Worm (Caenorhabditis elegans): ENCODE data around the gene rabx-5.

The rabx-5 gene

ce11 chrIII:10633403-10633674 lies 28.2 kb downstream of the rabx-5 start, which contains the start of gene Y39A1A.9:
Gene Y39A1A.9, minus strand, starts transcription at chrIII:10633501.
- TF ChIP-seq pha-4 (tag; optimal IDR thresholded peaks at IDR 0.05): no peak
- no peak for TF ChIP-seq nfya-1 (tag; optimal IDR thresholded peaks at IDR 0.05; ENCODE audit: insufficient read depth)
- TF ChIP-seq lsy-12 (tag; optimal IDR thresholded peaks at IDR 0.05): no peak
- no peak for TF ChIP-seq nhr-76 (tag; optimal IDR thresholded peaks at IDR 0.05)
- no peak for TF ChIP-seq unc-39 (tag; optimal IDR thresholded peaks at IDR 0.05)
- no peak for TF ChIP-seq nhr-43 (tag; optimal IDR thresholded peaks at IDR 0.05; ENCODE audit: poor library complexity, severe bottlenecking)
- no peak for TF ChIP-seq tbx-2 (tag; optimal IDR thresholded peaks at IDR 0.05)
- no peak for TF ChIP-seq eor-1 (tag; optimal IDR thresholded peaks at IDR 0.05)
- no peak for TF ChIP-seq fkh-10 (GFP tag; optimal IDR thresholded peaks at IDR 0.05)
- TF ChIP-seq daf-12 (tag; optimal IDR thresholded peaks at IDR 0.05): no peak
- no peak for TF ChIP-seq elt-3 (tag; optimal IDR thresholded peaks at IDR 0.05)
- no peak for TF ChIP-seq egl-5 (tag; optimal IDR thresholded peaks at IDR 0.05)
- no peak for TF ChIP-seq elt-1 (tag; optimal IDR thresholded peaks at IDR 0.05)
- TF ChIP-seq ama-1 (optimal IDR thresholded peaks at IDR 0.05): no peak
- no peak for TF ChIP-seq R02D3.7 (tag; optimal IDR thresholded peaks at IDR 0.05)
- TF ChIP-seq snpc-4 (tag; optimal IDR thresholded peaks at IDR 0.05): no peak
- no peak for TF ChIP-seq ceh-82 (tag; optimal IDR thresholded peaks at IDR 0.05)
- TF ChIP-seq elt-2 (tag; optimal IDR thresholded peaks at IDR 0.05): no peak

ce11 chrIII:10634034-10634433 lies 28.9 kb downstream of the rabx-5 start:
- TF ChIP-seq nhr-12 (tag; optimal IDR thresholded peaks at IDR 0.05) (no peak), eor-1 (tag; optimal IDR thresholded peaks at IDR 0.05) (no peak), skn-1 (tag; optimal IDR thresholded peaks at IDR 0.05) (peak; percentile 73), nhr-23 (tag; optimal IDR thresholded peaks at IDR 0.05) (peak; percentile 95), fkh-2 (tag; optimal IDR thresholded peaks at IDR 0.05) (no peak), nhr-77 (tag; optimal IDR thresholded peaks at IDR 0.05) (no peak), nhr-11 (tag; optimal IDR thresholded peaks at IDR 0.05) (peak; percentile 26), lin-39 (tag; optimal IDR thresholded peaks at IDR 0.05) (peak; percentile 99), ceh-16 (tag; optimal IDR thresholded peaks at IDR 0.05) (no peak), nhr-67 (tag; optimal IDR thresholded peaks at IDR 0.05) (no peak), mml-1 (tag; optimal IDR thresholded peaks at IDR 0.05) (no peak), pha-4 (tag; optimal IDR thresholded peaks at IDR 0.05) (peak; percentile 89), tbx-2 (tag; optimal IDR thresholded peaks at IDR 0.05) (peak; percentile 77), nhr-28 (tag; optimal IDR thresholded peaks at IDR 0.05) (no peak), ama-1 (optimal IDR thresholded peaks at IDR 0.05) (peak; percentile 74), egl-5 (tag; optimal IDR thresholded peaks at IDR 0.05) (peak; percentile 78), fkh-10 (GFP tag; optimal IDR thresholded peaks at IDR 0.05) (peak; percentile 35), mdl-1 (tag; optimal IDR thresholded peaks at IDR 0.05) (peak; percentile 84), pqm-1 (tag; optimal IDR thresholded peaks at IDR 0.05) (peak; percentile 26), nhr-76 (tag; optimal IDR thresholded peaks at IDR 0.05) (peak; percentile 6), elt-1 (tag; optimal IDR thresholded peaks at IDR 0.05) (no peak), lin-15B (tag; optimal IDR thresholded peaks at IDR 0.05) (peak; percentile 62), ztf-11 (tag; optimal IDR thresholded peaks at IDR 0.05) (no peak), elt-2 (tag; optimal IDR thresholded peaks at IDR 0.05) (peak; percentile 79), snpc-4 (tag; optimal IDR thresholded peaks at IDR 0.05) (peak; percentile 4), ceh-82 (tag; optimal IDR thresholded peaks at IDR 0.05) (peak; percentile 67), ceh-28 (tag; optimal IDR thresholded peaks at IDR 0.05) (peak; percentile 90), sea-2 (GFP tag; optimal IDR thresholded peaks at IDR 0.05) (peak; percentile 55), nfya-1 (tag; optimal IDR thresholded peaks at IDR 0.05; ENCODE audit: insufficient read depth) (peak; percentile 98), unc-39 (tag; optimal IDR thresholded peaks at IDR 0.05) (no peak), aly-2 (tag; optimal IDR thresholded peaks at IDR 0.05) (no peak), egl-27 (tag; optimal IDR thresholded peaks at IDR 0.05) (no peak), R02D3.7 (tag; optimal IDR thresholded peaks at IDR 0.05) (peak; percentile 78), ceh-9 (tag; optimal IDR thresholded peaks at IDR 0.05) (no peak), ztf-4 (tag; optimal IDR thresholded peaks at IDR 0.05) (peak; percentile 3), nhr-237 (tag; optimal IDR thresholded peaks at IDR 0.05) (no peak), nhr-25 (tag; optimal IDR thresholded peaks at IDR 0.05) (peak; percentile 95), daf-12 (tag; optimal IDR thresholded peaks at IDR 0.05) (no peak), jun-1 (tag; optimal IDR thresholded peaks at IDR 0.05) (peak; percentile 80), lsy-12 (tag; optimal IDR thresholded peaks at IDR 0.05) (peak; percentile 90), zag-1 (tag; optimal IDR thresholded peaks at IDR 0.05) (peak; percentile 43), nhr-43 (tag; optimal IDR thresholded peaks at IDR 0.05; ENCODE audit: poor library complexity, severe bottlenecking) (peak; percentile 82), unc-62 (GFP tag; optimal IDR thresholded peaks at IDR 0.05) (peak; percentile 92), ZK546.5 (tag; optimal IDR thresholded peaks at IDR 0.05) (no peak), fos-1 (tag; optimal IDR thresholded peaks at IDR 0.05) (peak; percentile 64), hmg-11 (tag; optimal IDR thresholded peaks at IDR 0.05) (peak; percentile 88), elt-3 (tag; optimal IDR thresholded peaks at IDR 0.05) (no peak)

Measured in whole organism, L3 larva.